Worm (Caenorhabditis elegans) whole organism, L4 larva: ENCODE results near the gene Y55F3AM.9.

Experiments used
- F26F4.8 ChIP-seq: fragments of 200-800 bp; sonication (Bioruptor generic); conservative IDR thresholded peaks from 2 replicates; pipeline ENCODE4 v1.3.6; 2022; ENCODE audit warnings: missing genetic modification characterization, missing compliant biosample characterization
- F37D6.2 ChIP-seq: sonication (generic microtip); optimal IDR thresholded peaks from 2 replicates; lab custom pipeline; 2016; ENCODE audit warnings: mild to moderate bottlenecking, missing genetic modification characterization, missing compliant biosample characterization
- F44E2.7 ChIP-seq: fragments of 200-800 bp; sonication (Bioruptor generic); IDR thresholded peaks from 2 replicates; pipeline ENCODE4 v2.1.2; 2022; ENCODE audit warnings: missing genetic modification characterization, missing compliant biosample characterization
- F49E8.2 ChIP-seq: sonication (generic microtip); optimal IDR thresholded peaks from 2 replicates; lab custom pipeline; 2016; ENCODE audit warnings: missing compliant biosample characterization, mild to moderate bottlenecking, missing genetic modification characterization, borderline replicate concordance
- T26A8.4 ChIP-seq: fragments of 200-800 bp; sonication (Bioruptor generic); IDR thresholded peaks from 2 replicates; pipeline ENCODE4 v1.3.6; 2022; ENCODE audit warnings: missing genetic modification characterization, missing compliant biosample characterization
- Y105C5A.15 ChIP-seq: fragments of 200-800 bp; sonication (Bioruptor generic); IDR thresholded peaks from 2 replicates; pipeline ENCODE4 v1.3.6; 2022; ENCODE audit warnings: missing genetic modification characterization, missing compliant biosample characterization
- Y5F2A.4 ChIP-seq: fragments of 200-800 bp; sonication (Bioruptor generic); optimal IDR thresholded peaks from 2 replicates; lab custom pipeline; 2018; ENCODE audit warnings: mild to moderate bottlenecking, missing genetic modification characterization, missing compliant biosample characterization
- Y75B8A.6 ChIP-seq: fragments of 200-800 bp; sonication (Bioruptor generic); IDR thresholded peaks from 2 replicates; pipeline ENCODE4 v1.3.6; 2022; ENCODE audit warnings: missing genetic modification reagents, missing genetic modification characterization, missing compliant biosample characterization
- ZK337.2 ChIP-seq: fragments of 200-800 bp; sonication (Bioruptor generic); IDR thresholded peaks from 2 replicates; pipeline ENCODE4 v1.3.6; 2022; ENCODE audit warnings: missing genetic modification reagents, missing genetic modification characterization, missing compliant biosample characterization
- ZK546.5 ChIP-seq, 2 experiments: sonication (generic microtip); optimal IDR thresholded peaks; 2 replicates each; lab custom pipeline; 2017; ENCODE audit warnings: missing biosample characterization in 2 of 2, missing genetic modification characterization in 2 of 2
- aha-1 ChIP-seq: fragments of 150-350 bp; peaks from one replicate; lab custom pipeline; 2014; ENCODE audit warnings: missing biosample characterization, missing genetic modification characterization
- aly-2 ChIP-seq: sonication (generic microtip); optimal IDR thresholded peaks from 2 replicates; lab custom pipeline; 2018; ENCODE audit warnings: missing biosample characterization, missing genetic modification characterization
- arid-1 ChIP-seq: fragments of 200-800 bp; sonication (Bioruptor generic); conservative IDR thresholded peaks from 2 replicates; pipeline ENCODE4 v1.3.6; 2022; ENCODE audit warnings: missing genetic modification reagents, missing genetic modification characterization, missing compliant biosample characterization
- ceh-28 ChIP-seq: fragments of 150-350 bp; optimal IDR thresholded peaks from 2 replicates; lab custom pipeline; 2014; ENCODE audit warnings: missing biosample characterization, missing genetic modification reagents, missing genetic modification characterization
- cey-2 ChIP-seq: sonication (generic microtip); optimal IDR thresholded peaks from 3 replicates; lab custom pipeline; 2017; ENCODE audit warnings: missing genetic modification characterization, mild to moderate bottlenecking, missing compliant biosample characterization, antibody characterized with exemption, borderline replicate concordance; ENCODE audit not compliant: insufficient read depth
- ctbp-1 ChIP-seq: fragments of 200-800 bp; sonication (Bioruptor generic); IDR thresholded peaks from 2 replicates; pipeline ENCODE4 v1.3.6; 2022; ENCODE audit warnings: missing genetic modification reagents, missing genetic modification characterization, missing compliant biosample characterization
- daf-12 ChIP-seq: fragments of 150-350 bp; optimal IDR thresholded peaks from 2 replicates; lab custom pipeline; 2014; ENCODE audit warnings: missing biosample characterization, missing genetic modification reagents, missing genetic modification characterization
- daf-19 ChIP-seq: fragments of 200-800 bp; sonication (Bioruptor generic); conservative IDR thresholded peaks from 2 replicates; pipeline ENCODE4 v1.3.6; 2022; ENCODE audit warnings: missing genetic modification characterization, missing compliant biosample characterization
- daf-8 ChIP-seq: fragments of 200-800 bp; sonication (Bioruptor generic); IDR thresholded peaks from 2 replicates; pipeline ENCODE4 v1.3.6; 2022; ENCODE audit warnings: missing genetic modification characterization, missing compliant biosample characterization
- dmd-8 ChIP-seq: fragments of 200-800 bp; sonication (Bioruptor generic); IDR thresholded peaks from 2 replicates; pipeline ENCODE4 v1.3.6; 2022; ENCODE audit warnings: missing genetic modification characterization, missing compliant biosample characterization
- dpl-1 ChIP-seq: fragments of 150-350 bp; optimal IDR thresholded peaks from 2 replicates; lab custom pipeline; 2014; ENCODE audit warnings: missing biosample characterization, missing genetic modification reagents, missing genetic modification characterization
- duxl-1 ChIP-seq: sonication (generic microtip); optimal IDR thresholded peaks from 2 replicates; lab custom pipeline; 2016; ENCODE audit warnings: mild to moderate bottlenecking, missing genetic modification characterization, moderate library complexity, missing compliant biosample characterization; ENCODE audit not compliant: poor library complexity
- dve-1 ChIP-seq: sonication (generic microtip); optimal IDR thresholded peaks from 2 replicates; lab custom pipeline; 2017; ENCODE audit warnings: antibody characterized with exemption, mild to moderate bottlenecking, missing genetic modification characterization, missing compliant biosample characterization; ENCODE audit not compliant: insufficient read depth
- hif-1 ChIP-seq, 2 experiments: sonication (generic microtip); optimal IDR thresholded peaks; 2 replicates each; lab custom pipeline; 2016 to 2017; ENCODE audit warnings: missing compliant biosample characterization in 2 of 2, missing genetic modification characterization in 2 of 2, missing genetic modification reagents in 2 of 2, missing genotype in 2 of 2, mild to moderate bottlenecking in 1 of 2
- hmg-1.1 ChIP-seq: fragments of 200-800 bp; sonication (Bioruptor generic); IDR thresholded peaks from 2 replicates; pipeline ENCODE4 v1.3.6; 2022; ENCODE audit warnings: missing genetic modification reagents, missing genetic modification characterization, missing compliant biosample characterization
- jun-1 ChIP-seq: fragments of 150-350 bp; optimal IDR thresholded peaks from 2 replicates; lab custom pipeline; 2014; ENCODE audit warnings: missing biosample characterization, missing genetic modification reagents, missing genetic modification characterization
- lim-7 ChIP-seq: fragments of 200-800 bp; sonication (Bioruptor generic); IDR thresholded peaks from 2 replicates; pipeline ENCODE4 v1.3.6; 2022; ENCODE audit warnings: missing genetic modification characterization, missing compliant biosample characterization
- lin-38 ChIP-seq: fragments of 200-800 bp; sonication (Bioruptor generic); IDR thresholded peaks from 2 replicates; pipeline ENCODE4 v1.3.6; 2022; ENCODE audit warnings: missing genetic modification reagents, missing genetic modification characterization, missing compliant biosample characterization
- lsy-2 ChIP-seq, 2 experiments: fragments of 150-350 bp in 1 of 2; sonication (generic microtip) in 1 of 2; optimal IDR thresholded peaks; 2 replicates each; lab custom pipeline; 2014 to 2017; ENCODE audit warnings: missing biosample characterization in 2 of 2, missing genetic modification characterization in 2 of 2
- mes-2 ChIP-seq: sonication (generic microtip); optimal IDR thresholded peaks from 2 replicates; lab custom pipeline; 2016; ENCODE audit warnings: missing genotype, mild to moderate bottlenecking, missing genetic modification characterization, missing compliant biosample characterization; ENCODE audit not compliant: poor library complexity, severe bottlenecking
- mxl-2 ChIP-seq: fragments of 200-800 bp; sonication (Bioruptor generic); conservative IDR thresholded peaks from 2 replicates; pipeline ENCODE4 v1.3.6; 2022; ENCODE audit warnings: missing genetic modification reagents, missing genetic modification characterization, missing compliant biosample characterization
- nhr-11 ChIP-seq: fragments of 150-350 bp; optimal IDR thresholded peaks from 2 replicates; lab custom pipeline; 2014; ENCODE audit warnings: missing biosample characterization, missing genetic modification characterization
- nhr-41 ChIP-seq: fragments of 200-800 bp; sonication (Bioruptor generic); IDR thresholded peaks from 2 replicates; pipeline ENCODE4 v1.3.6; 2022; ENCODE audit warnings: missing genetic modification reagents, missing genetic modification characterization, missing compliant biosample characterization
- nhr-48 ChIP-seq: sonication (generic microtip); optimal IDR thresholded peaks from 2 replicates; lab custom pipeline; 2016; ENCODE audit warnings: mild to moderate bottlenecking, missing genetic modification characterization, missing compliant biosample characterization
- nhr-76 ChIP-seq: fragments of 150-350 bp; optimal IDR thresholded peaks from 2 replicates; lab custom pipeline; 2014; ENCODE audit warnings: missing biosample characterization, missing genetic modification characterization
- php-3 ChIP-seq: fragments of 200-800 bp; sonication (Bioruptor generic); IDR thresholded peaks from 2 replicates; pipeline ENCODE4 v1.3.6; 2022; ENCODE audit warnings: missing genetic modification reagents, missing genetic modification characterization, missing compliant biosample characterization
- rbr-2 ChIP-seq: sonication (generic microtip); optimal IDR thresholded peaks from 2 replicates; lab custom pipeline; 2016; ENCODE audit warnings: missing genotype, missing genetic modification characterization, missing compliant biosample characterization
- spr-3 ChIP-seq: fragments of 200-800 bp; sonication (Bioruptor generic); optimal IDR thresholded peaks from 2 replicates; lab custom pipeline; 2018; ENCODE audit warnings: mild to moderate bottlenecking, missing genetic modification characterization, missing compliant biosample characterization
- unc-62 ChIP-seq, 3 experiments: fragments of 150-350 bp in 1 of 3; sonication (generic microtip); optimal IDR thresholded peaks in 2 of 3; peaks in 1 of 3; 1 replicate in 1 of 3; 2 replicates in 2 of 3; lab custom pipeline; 2014 to 2017; ENCODE audit warnings: missing biosample characterization in 3 of 3, missing genetic modification characterization in 3 of 3, missing genetic modification reagents in 3 of 3, missing genotype in 1 of 3
- zag-1 ChIP-seq: fragments of 150-350 bp; optimal IDR thresholded peaks from 2 replicates; lab custom pipeline; 2014; ENCODE audit warnings: missing biosample characterization, missing genetic modification characterization
- zfp-3 ChIP-seq: fragments of 200-800 bp; sonication (Bioruptor generic); conservative IDR thresholded peaks from 2 replicates; pipeline ENCODE4 v1.3.6; 2022; ENCODE audit warnings: missing genetic modification reagents, missing genetic modification characterization, missing compliant biosample characterization

Y55F3AM.9 gene

ce11 chrIV:999675-1000074 is 9.9 kb downstream of the Y55F3AM.9 start:
- TF ChIP-seq ceh-28 (tag; lab: Kevin White, UChicago) (peak; percentile 99), duxl-1 (tag; lab: Kevin White, UChicago) (no peak)

- TF ChIP-seq F26F4.8, result no peak
- no peak for TF ChIP-seq Y5F2A.4 (GFP tag; lab: Kevin White, UChicago)
- TF ChIP-seq lim-7, result no peak
- TF ChIP-seq hif-1 (tag; optimal IDR thresholded peaks at IDR 0.05; lab: Kevin White, UChicago), result no peak
- TF ChIP-seq aha-1 (tag; lab: Kevin White, UChicago), result peak; percentile 17
- TF ChIP-seq nhr-76 (tag; lab: Kevin White, UChicago), result no peak
These were observed 10.6 kb downstream of the Y55F3AM.9 start, which contains the start of gene Y55F3AM.5 for ce11 chrIV:998914-999313. Gene Y55F3AM.5 (plus strand): TSS chrIV:999214.

DNA sequence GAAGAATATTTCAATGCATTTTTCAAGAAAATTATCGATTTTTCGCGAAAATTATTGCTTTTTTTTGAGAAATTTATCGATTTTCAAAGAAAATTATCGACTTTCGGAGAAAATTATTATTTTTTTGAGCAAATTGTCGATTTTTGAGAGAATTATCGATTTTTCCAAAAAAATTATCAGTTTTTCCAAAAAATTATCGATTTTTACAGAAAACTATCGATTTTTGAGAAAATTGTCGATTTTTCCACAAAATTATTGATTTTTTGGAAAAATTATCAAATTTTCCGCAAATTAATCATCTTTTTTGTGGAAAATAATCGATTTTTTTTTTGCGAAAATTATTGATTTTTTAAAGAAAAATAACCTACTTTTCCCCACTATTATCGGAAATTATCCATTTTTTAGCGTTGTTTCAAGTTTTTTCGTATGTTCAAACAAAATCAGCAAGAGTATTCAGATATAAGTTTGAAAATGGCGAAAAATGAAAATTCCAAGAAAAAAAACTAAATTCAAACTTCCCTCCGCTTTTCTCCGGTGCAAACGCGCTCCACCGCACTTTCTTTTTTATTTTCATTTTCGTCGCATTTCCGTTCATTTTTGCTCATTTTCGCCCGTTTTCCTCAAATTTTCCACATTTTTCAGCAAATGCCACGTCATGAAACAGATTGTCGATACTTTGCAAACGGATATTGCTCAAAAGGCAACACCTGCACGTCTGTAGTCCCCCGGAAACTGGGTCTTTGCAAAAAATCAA is 17.7 kb downstream of the Y55F3AM.9 start, which contains the start of gene lep-2:
Gene lep-2, plus strand, starts transcription at position 637 of the 754 bp plus-strand sequence.
- TF ChIP-seq rbr-2 (tag; lab: Kevin White, UChicago), result peak; percentile 2
- TF ChIP-seq Y105C5A.15 (GFP tag; lab: Robert Waterston, UW), result 0 out of 2 replicates have a peak, but pooled peaks have one; percentile 1
- TF ChIP-seq dpl-1 (GFP tag; lab: Kevin White, UChicago), result peak; percentile 86
- TF ChIP-seq ceh-28 (tag; lab: Kevin White, UChicago), result peak; percentile 87
- TF ChIP-seq lsy-2 (tag; optimal IDR thresholded peaks at IDR 0.05; lab: Kevin White, UChicago), result peak in 1 of 2 experiments; percentile 30
- TF ChIP-seq lin-38 (GFP tag; lab: Robert Waterston, UW), result peak; percentile 97
- TF ChIP-seq nhr-76 (tag; lab: Kevin White, UChicago), result no peak
- TF ChIP-seq jun-1, result no peak
- TF ChIP-seq hmg-1.1 (GFP tag; lab: Robert Waterston, UW), result 0 out of 2 replicates have a peak, but pooled peaks have one; percentile 26
- TF ChIP-seq T26A8.4 (GFP tag; lab: Robert Waterston, UW), result no peak
- TF ChIP-seq, all 104 proteins: peak for 7

DNA sequence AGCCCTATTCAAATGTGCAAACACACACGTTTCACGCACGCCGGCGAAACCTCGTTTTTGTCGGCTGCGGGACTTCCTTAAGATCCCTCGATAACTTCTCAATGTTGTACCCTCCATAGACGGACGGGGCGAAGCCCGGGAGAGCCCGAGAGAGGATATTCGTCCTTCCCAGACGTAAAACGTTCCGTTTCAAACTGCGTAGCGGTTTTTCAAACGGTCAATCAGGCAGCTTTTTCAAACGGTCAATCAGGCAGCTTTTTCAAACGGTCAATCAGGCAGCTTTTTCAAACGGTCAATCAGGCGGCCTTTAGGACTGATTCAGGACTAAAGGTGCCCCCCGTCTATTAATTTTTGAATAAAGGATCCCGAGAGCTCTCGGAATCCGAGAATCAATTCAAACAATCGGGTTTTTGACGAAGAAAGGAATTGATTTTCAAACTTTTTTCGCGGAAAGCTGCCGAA is 18.3 kb downstream of the Y55F3AM.9 start:
- TF ChIP-seq Y75B8A.6 (GFP tag; lab: Robert Waterston, UW) (no peak), dve-1 (tag; lab: Kevin White, UChicago) (peak; percentile 35), F26F4.8 (peak; percentile 71; the same call in 1 of the 2 replicates), daf-19 (GFP tag; lab: Robert Waterston, UW) (no peak), dpl-1 (GFP tag; lab: Kevin White, UChicago) (no peak), cey-2 (tag; lab: Kevin White, UChicago) (no peak), zag-1 (tag; lab: Kevin White, UChicago) (no peak), mes-2 (tag; lab: Kevin White, UChicago) (peak; percentile 32), daf-12 (no peak), Y105C5A.15 (GFP tag; lab: Robert Waterston, UW) (0 out of 2 replicates have a peak, but pooled peaks have one; percentile 23), ZK546.5 (tag; optimal IDR thresholded peaks at IDR 0.05; lab: Kevin White, UChicago) (no peak), F49E8.2 (tag; lab: Kevin White, UChicago) (peak; percentile 94), aly-2 (tag; lab: Kevin White, UChicago) (no peak), nhr-48 (tag; lab: Kevin White, UChicago) (no peak), ZK337.2 (no peak), dmd-8 (GFP tag; lab: Robert Waterston, UW) (no peak), nhr-41 (GFP tag; lab: Robert Waterston, UW) (no peak), ceh-28 (tag; lab: Kevin White, UChicago) (no peak), F44E2.7 (GFP tag; lab: Robert Waterston, UW) (0 out of 2 replicates have a peak, but pooled peaks have one; percentile 75), spr-3 (GFP tag; lab: Kevin White, UChicago) (peak; percentile 43), unc-62 (GFP tag; optimal IDR thresholded peaks at IDR 0.05 in 1 of 2; lab: Kevin White, UChicago) (no peak), unc-62 (tag; optimal IDR thresholded peaks at IDR 0.05; lab: Kevin White, UChicago) (no peak), arid-1 (GFP tag; lab: Robert Waterston, UW) (peak; percentile 76), php-3 (GFP tag; lab: Robert Waterston, UW) (no peak; the same call in 1 of the 2 replicates), F37D6.2 (tag; lab: Kevin White, UChicago) (no peak), ctbp-1 (GFP tag; lab: Robert Waterston, UW) (peak; percentile 41; the same call in 1 of the 2 replicates), nhr-11 (no peak), zfp-3 (peak; percentile 49; the same call in 1 of the 2 replicates), daf-8 (no peak), mxl-2 (GFP tag; lab: Robert Waterston, UW) (no peak)
